Fruit fly (Drosophila melanogaster): ENCODE data around the gene Nepl13.

Gene Nepl13

dm6 chr3R:22766072-22766471 is 5.2 kb upstream of the Nepl13 start, which contains the start of gene Nepl15:
TSS of gene Nepl15 (minus strand) at chr3R:22766172.
- TF ChIP-seq Gug (GFP tag; IDR thresholded peaks at IDR 0.05) (no peak), dsx (GFP tag; optimal IDR thresholded peaks at IDR 0.05; ENCODE audit: poor library complexity, severe bottlenecking) (no peak), CG32006 (GFP tag; optimal IDR thresholded peaks at IDR 0.05) (no peak), Sox14 (GFP tag; optimal IDR thresholded peaks at IDR 0.05) (no peak), spab (GFP tag; optimal IDR thresholded peaks at IDR 0.05) (no peak), CG8319 (GFP tag; optimal IDR thresholded peaks at IDR 0.05) (no peak), CG6854 (GFP tag; optimal IDR thresholded peaks at IDR 0.05) (no peak), CG10669 (GFP tag; optimal IDR thresholded peaks at IDR 0.05) (no peak), topi (GFP tag; optimal IDR thresholded peaks at IDR 0.05) (no peak), CG8632 (GFP tag; optimal IDR thresholded peaks at IDR 0.05) (no peak), vri (GFP tag; optimal IDR thresholded peaks at IDR 0.05) (no peak), acj6 (GFP tag; optimal IDR thresholded peaks at IDR 0.05) (no peak), achi (GFP tag; optimal IDR thresholded peaks at IDR 0.05) (no peak), esn (GFP tag; optimal IDR thresholded peaks at IDR 0.05) (no peak), CG8119 (GFP tag; IDR thresholded peaks at IDR 0.05) (no peak), CG31627 (GFP tag; optimal IDR thresholded peaks at IDR 0.05) (no peak), Eip78C (GFP tag) (no peak), CG3032 (tag; optimal IDR thresholded peaks at IDR 0.05) (no peak), Ets21C (GFP tag; optimal IDR thresholded peaks at IDR 0.05) (no peak)

- TF ChIP-seq svp (GFP tag) (peak; percentile 100), salr (GFP tag; optimal IDR thresholded peaks at IDR 0.05) (no peak)
Observed at dm6 chr3R:22763587-22763986, 2.7 kb upstream of the Nepl13 start, which contains the start of gene Nepl14. TSS of gene Nepl14 (minus strand) at chr3R:22763711.

- TF ChIP-seq CG8119 (GFP tag; IDR thresholded peaks at IDR 0.05) (no peak), Eip78C (GFP tag) (no peak), Met (GFP tag; optimal IDR thresholded peaks at IDR 0.05) (no peak), Sox15 (GFP tag; optimal IDR thresholded peaks at IDR 0.05) (no peak), CG10631 (GFP tag; optimal IDR thresholded peaks at IDR 0.05) (no peak), CG32006 (GFP tag; optimal IDR thresholded peaks at IDR 0.05) (no peak), Blimp-1 (GFP tag; optimal IDR thresholded peaks at IDR 0.05) (no peak), topi (GFP tag; optimal IDR thresholded peaks at IDR 0.05) (no peak), CG6808 (GFP tag; optimal IDR thresholded peaks at IDR 0.05) (no peak), CG4318 (GFP tag; optimal IDR thresholded peaks at IDR 0.05) (no peak), Hr38 (GFP tag; optimal IDR thresholded peaks at IDR 0.05) (no peak), CG8319 (GFP tag; optimal IDR thresholded peaks at IDR 0.05) (no peak), fkh (GFP tag; optimal IDR thresholded peaks at IDR 0.05) (no peak)
Observed at dm6 chr3R:22757117-22757516, 3.8 kb downstream of the Nepl13 start.

dm6 chr3R:22756289-22756688 is 4.6 kb downstream of the Nepl13 start:
- TF ChIP-seq Hr38 (GFP tag; optimal IDR thresholded peaks at IDR 0.05): no peak
- peak; percentile 71 for TF ChIP-seq fkh (GFP tag; optimal IDR thresholded peaks at IDR 0.05)
- TF ChIP-seq eg (GFP tag; IDR thresholded peaks at IDR 0.05): 0 out of 3 replicates have a peak, but pooled peaks have one; percentile 17
- TF ChIP-seq dsx (GFP tag; optimal IDR thresholded peaks at IDR 0.05; ENCODE audit: poor library complexity, severe bottlenecking): no peak
- TF ChIP-seq Lpt (GFP tag; optimal IDR thresholded peaks at IDR 0.05): no peak
- TF ChIP-seq Sox14 (GFP tag; optimal IDR thresholded peaks at IDR 0.05): no peak

dm6 chr3R:22755187-22755777 is 5.6 kb downstream of the Nepl13 start:
- TF ChIP-seq fkh (GFP tag; optimal IDR thresholded peaks at IDR 0.05) (no peak), Ets21C (GFP tag; optimal IDR thresholded peaks at IDR 0.05) (no peak), achi (GFP tag; optimal IDR thresholded peaks at IDR 0.05) (no peak), eg (GFP tag; IDR thresholded peaks at IDR 0.05) (0 out of 3 replicates have a peak, but pooled peaks have one; percentile 11), Ets96B (tag; optimal IDR thresholded peaks at IDR 0.05) (no peak), CG31627 (GFP tag; optimal IDR thresholded peaks at IDR 0.05) (no peak), CG4318 (GFP tag; optimal IDR thresholded peaks at IDR 0.05) (no peak), acj6 (GFP tag; optimal IDR thresholded peaks at IDR 0.05) (no peak)

All from whole organism, prepupa.